Worm (Caenorhabditis elegans): ENCODE data around the gene T10B9.14.

The T10B9.14 gene

DNA sequence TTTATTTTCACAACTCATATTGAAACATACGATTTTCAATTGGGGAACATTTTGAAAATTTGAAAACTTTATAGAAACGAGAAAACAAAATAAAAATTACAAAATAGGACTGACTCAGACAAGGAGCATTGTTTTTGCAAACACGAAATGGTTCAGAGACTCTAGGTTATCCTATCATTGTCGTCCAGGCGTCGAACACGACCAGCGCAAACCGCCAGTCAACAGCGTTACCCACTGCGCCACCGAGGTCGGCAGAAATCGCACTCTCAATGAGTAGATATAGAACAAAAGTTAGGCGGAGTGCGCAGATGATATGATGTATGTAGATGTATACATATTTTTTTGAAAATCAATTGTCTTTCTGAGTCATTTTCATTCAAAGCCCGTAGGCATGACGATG is 7.6 kb downstream of the T10B9.14 start (continued):
- TF ChIP-seq dox-1 (GFP tag; IDR thresholded peaks at IDR 0.05) (no peak; the same call in 1 of the 2 replicates), lin-54 (GFP tag; optimal IDR thresholded peaks at IDR 0.05) (no peak), D2030.7 (GFP tag; IDR thresholded peaks at IDR 0.05) (peak; percentile 68; the same call in 1 of the 2 replicates), dpl-1 (GFP tag; optimal IDR thresholded peaks at IDR 0.05) (no peak), zim-3 (tag; optimal IDR thresholded peaks at IDR 0.05) (peak; percentile 75), ekl-4 (GFP tag; IDR thresholded peaks at IDR 0.05) (peak; percentile 56; the same call in 1 of the 2 replicates), lir-1 (GFP tag; conservative IDR thresholded peaks at IDR 0.05) (no peak), lin-40 (tag; optimal IDR thresholded peaks at IDR 0.05) (peak; percentile 68), F23B12.7 (tag; optimal IDR thresholded peaks at IDR 0.05; ENCODE audit: insufficient read depth) (peak; percentile 79), athp-1 (tag; optimal IDR thresholded peaks at IDR 0.05) (peak; percentile 28), F10E7.11 (tag; optimal IDR thresholded peaks at IDR 0.05) (peak; percentile 69), bed-1 (GFP tag; IDR thresholded peaks at IDR 0.05) (peak; percentile 80; the same call in 1 of the 2 replicates), ztf-25 (GFP tag; IDR thresholded peaks at IDR 0.05) (peak; percentile 76; the same call in 1 of the 2 replicates), F57C9.4 (tag; optimal IDR thresholded peaks at IDR 0.05) (no peak), nfya-1 (tag; optimal IDR thresholded peaks at IDR 0.05; ENCODE audit: borderline replicate concordance, insufficient read depth) (no peak), attf-6 (GFP tag; IDR thresholded peaks at IDR 0.05) (peak; percentile 38; the same call in 1 of the 2 replicates), snpc-4 (GFP tag; optimal IDR thresholded peaks at IDR 0.05) (peak; percentile 74), snpc-4 (tag; optimal IDR thresholded peaks at IDR 0.05) (peak in 3 of 4 experiments; percentile 10 to 78 (median 74)), B0336.3 (GFP tag; IDR thresholded peaks at IDR 0.05) (0 out of 2 replicates have a peak, but pooled peaks have one; percentile 57), nhr-27 (tag; optimal IDR thresholded peaks at IDR 0.05) (no peak), hlh-26 (GFP tag; conservative IDR thresholded peaks at IDR 0.05) (no peak), pha-4 (tag; optimal IDR thresholded peaks at IDR 0.05) (no peak), mes-4 (tag; optimal IDR thresholded peaks at IDR 0.05) (peak; percentile 39), lin-26 (GFP tag; IDR thresholded peaks at IDR 0.05) (no peak; the same call in 1 of the 2 replicates), fkh-3 (tag; optimal IDR thresholded peaks at IDR 0.05) (peak; percentile 0), hsf-1 (GFP tag; IDR thresholded peaks at IDR 0.05) (peak; percentile 48; the same call in 1 of the 2 replicates), nhr-120 (GFP tag; IDR thresholded peaks at IDR 0.05) (no peak), Y67H2A.10 (GFP tag; conservative IDR thresholded peaks at IDR 0.05) (no peak), F39B2.1 (GFP tag; IDR thresholded peaks at IDR 0.05) (no peak), Y95B8A.8 (GFP tag; IDR thresholded peaks at IDR 0.05) (peak; percentile 58; the same call in 1 of the 2 replicates), lsl-1 (GFP tag; optimal IDR thresholded peaks at IDR 0.05) (peak; percentile 42), attf-5 (GFP tag; optimal IDR thresholded peaks at IDR 0.05) (peak; percentile 56), xnd-1 (tag; optimal IDR thresholded peaks at IDR 0.05) (peak; percentile 15), egl-18 (GFP tag; IDR thresholded peaks at IDR 0.05) (no peak), ceh-40 (GFP tag; IDR thresholded peaks at IDR 0.05) (0 out of 2 replicates have a peak, but pooled peaks have one; percentile 60), egl-44 (GFP tag; IDR thresholded peaks at IDR 0.05) (peak; percentile 86), attf-3 (GFP tag; conservative IDR thresholded peaks at IDR 0.05) (peak; percentile 66), let-526 (GFP tag; IDR thresholded peaks at IDR 0.05) (no peak), F33H1.4 (GFP tag; IDR thresholded peaks at IDR 0.05) (peak; percentile 53), hlh-12 (tag; optimal IDR thresholded peaks at IDR 0.05) (no peak), Y56A3A.18 (GFP tag; IDR thresholded peaks at IDR 0.05) (peak; percentile 79), ztf-26 (tag; optimal IDR thresholded peaks at IDR 0.05) (peak; percentile 64), chd-7 (tag; optimal IDR thresholded peaks at IDR 0.05) (peak; percentile 67), lsy-27 (tag; optimal IDR thresholded peaks at IDR 0.05; ENCODE audit: borderline replicate concordance, insufficient read depth) (no peak), mel-28 (tag; optimal IDR thresholded peaks at IDR 0.05; ENCODE audit: borderline replicate concordance) (no peak), egrh-3 (GFP tag; IDR thresholded peaks at IDR 0.05) (peak; percentile 48), atf-7 (tag; optimal IDR thresholded peaks at IDR 0.05) (peak; percentile 50), ceh-27 (GFP tag; optimal IDR thresholded peaks at IDR 0.05) (peak; percentile 78)

Measured in whole organism, young adult.